Fruit fly (Drosophila melanogaster): Measurements from ENCODE around the gene alpha-Est10.

alpha-Est10 gene

dm6 chr3R:7474616-7475120 lies 19.0 kb downstream of the alpha-Est10 start (continued):
- TF ChIP-seq C15 (GFP tag; IDR thresholded peaks at IDR 0.05) (no peak), CG17568 (GFP tag; optimal IDR thresholded peaks at IDR 0.05) (no peak), CG6765 (GFP tag; optimal IDR thresholded peaks at IDR 0.05) (peak; percentile 49), Mad (GFP tag; optimal IDR thresholded peaks at IDR 0.05) (peak; percentile 26), CG13296 (GFP tag; optimal IDR thresholded peaks at IDR 0.05) (peak; percentile 85), knrl (GFP tag; IDR thresholded peaks at IDR 0.05; ENCODE audit: partially characterized antibody) (peak; percentile 92), hbn (GFP tag; IDR thresholded peaks at IDR 0.05; ENCODE audit: partially characterized antibody) (peak; percentile 76), maf-S (GFP tag; optimal IDR thresholded peaks at IDR 0.05) (peak; percentile 28), ash1 (GFP tag; optimal IDR thresholded peaks at IDR 0.05) (peak; percentile 12), CG10209 (GFP tag; optimal IDR thresholded peaks at IDR 0.05) (peak; percentile 55), peb (GFP tag; IDR thresholded peaks at IDR 0.05) (no peak; the same call in 1 of the 2 replicates), Mrtf (GFP tag; IDR thresholded peaks at IDR 0.05) (peak; percentile 61; the same call in 2 of the 3 replicates), Doc2 (GFP tag; IDR thresholded peaks at IDR 0.05) (no peak), sens-2 (GFP tag; IDR thresholded peaks at IDR 0.05) (peak; percentile 47; the same call in 1 of the 2 replicates), CG2199 (GFP tag; IDR thresholded peaks at IDR 0.05) (peak; percentile 74; the same call in 2 of the 3 replicates), CG6689 (GFP tag; IDR thresholded peaks at IDR 0.05) (no peak), CkIIα-i1 (GFP tag; IDR thresholded peaks at IDR 0.05) (no peak), pho (GFP tag; optimal IDR thresholded peaks at IDR 0.05) (peak; percentile 54), CG42726 (GFP tag; IDR thresholded peaks at IDR 0.05; ENCODE audit: partially characterized antibody) (peak; percentile 98), CG6254 (GFP tag; optimal IDR thresholded peaks at IDR 0.05) (peak; percentile 73), CG3995 (GFP tag; optimal IDR thresholded peaks at IDR 0.05) (peak; percentile 64), Dbx (GFP tag; IDR thresholded peaks at IDR 0.05) (peak; percentile 67; the same call in 2 of the 3 replicates), pum (GFP tag; optimal IDR thresholded peaks at IDR 0.05) (peak; percentile 7), CG9437 (GFP tag; optimal IDR thresholded peaks at IDR 0.05) (no peak), chn (GFP tag; optimal IDR thresholded peaks at IDR 0.05) (peak; percentile 90), CTCF (GFP tag; optimal IDR thresholded peaks at IDR 0.05) (peak; percentile 31), CG1529 (GFP tag; optimal IDR thresholded peaks at IDR 0.05) (peak; percentile 54), CG10654 (GFP tag; optimal IDR thresholded peaks at IDR 0.05) (peak; percentile 22), CG9797 (GFP tag; optimal IDR thresholded peaks at IDR 0.05) (peak; percentile 9), MESR4 (GFP tag; optimal IDR thresholded peaks at IDR 0.05) (peak; percentile 43), YL-1 (GFP tag; optimal IDR thresholded peaks at IDR 0.05) (peak; percentile 32), lab (GFP tag; optimal IDR thresholded peaks at IDR 0.05) (peak; percentile 86), CG12155 (GFP tag; optimal IDR thresholded peaks at IDR 0.05) (no peak), caup (GFP tag; optimal IDR thresholded peaks at IDR 0.05; ENCODE audit: severe bottlenecking) (peak; percentile 80), row (GFP tag; IDR thresholded peaks at IDR 0.05) (peak; percentile 58; the same call in 1 of the 3 replicates), CG9727 (GFP tag; optimal IDR thresholded peaks at IDR 0.05) (no peak), pan (optimal IDR thresholded peaks at IDR 0.05) (no peak), pan (GFP tag; optimal IDR thresholded peaks at IDR 0.05 in 1 of 2, IDR thresholded peaks at IDR 0.05 in 1 of 2) (peak in 1 of 2 experiments; percentile 55), rib (GFP tag; IDR thresholded peaks at IDR 0.05) (peak; percentile 80), Eip74EF (GFP tag; optimal IDR thresholded peaks at IDR 0.05) (peak in 1 of 2 experiments; percentile 86), crp (GFP tag; optimal IDR thresholded peaks at IDR 0.05) (no peak), Hr51 (GFP tag; optimal IDR thresholded peaks at IDR 0.05) (peak; percentile 36 to 55), onecut (GFP tag; IDR thresholded peaks at IDR 0.05) (peak; percentile 86), Deaf1 (tag; optimal IDR thresholded peaks at IDR 0.05) (peak; percentile 80), inv (GFP tag; IDR thresholded peaks at IDR 0.05; ENCODE audit: partially characterized antibody) (peak; percentile 86), unc-4 (GFP tag; IDR thresholded peaks at IDR 0.05; ENCODE audit: partially characterized antibody) (peak; percentile 67), Drgx (GFP tag; IDR thresholded peaks at IDR 0.05) (peak; percentile 52), CHES-1-like (GFP tag; optimal IDR thresholded peaks at IDR 0.05) (peak; percentile 52), NK7.1 (GFP tag; optimal IDR thresholded peaks at IDR 0.05) (peak; percentile 47), Kr (GFP tag; optimal IDR thresholded peaks at IDR 0.05) (peak; percentile 78)
